Fruit fly (Drosophila melanogaster): ENCODE measurements around the gene CG15580.

The CG15580 gene

DNA sequence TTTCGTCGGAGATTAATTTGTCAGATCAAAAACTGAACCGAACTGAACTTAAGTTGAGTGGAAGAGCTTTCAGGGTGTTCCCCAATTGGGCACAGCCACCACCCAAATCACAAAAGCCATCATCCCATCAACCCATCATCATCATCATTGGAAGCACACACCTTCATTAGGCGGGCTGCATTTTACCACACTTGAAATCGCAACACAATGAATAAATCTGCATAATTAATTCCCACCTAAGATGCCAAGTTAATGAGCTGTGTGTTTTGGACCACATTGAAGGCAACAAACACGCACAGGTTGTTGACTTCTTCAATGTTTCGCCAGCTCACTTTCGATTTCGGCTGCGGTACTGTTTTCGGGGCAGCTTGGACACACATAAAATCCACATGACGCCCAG is 47.8 kb upstream of the CG15580 start (continued):
- no peak for TF ChIP-seq ttk (GFP tag; IDR thresholded peaks at IDR 0.05)
- TF ChIP-seq Gug (GFP tag; IDR thresholded peaks at IDR 0.05), result no peak
- no peak for TF ChIP-seq Aef1 (GFP tag; IDR thresholded peaks at IDR 0.05)
- no peak for TF ChIP-seq Adf1 (GFP tag; IDR thresholded peaks at IDR 0.05)
- TF ChIP-seq Elba2 (GFP tag; optimal IDR thresholded peaks at IDR 0.05), result no peak
- no peak for TF ChIP-seq CG3065 (GFP tag; optimal IDR thresholded peaks at IDR 0.05)
- peak; percentile 70 for TF ChIP-seq vvl (GFP tag; IDR thresholded peaks at IDR 0.05)
- no peak for TF ChIP-seq HmgD (GFP tag; optimal IDR thresholded peaks at IDR 0.05)

DNA sequence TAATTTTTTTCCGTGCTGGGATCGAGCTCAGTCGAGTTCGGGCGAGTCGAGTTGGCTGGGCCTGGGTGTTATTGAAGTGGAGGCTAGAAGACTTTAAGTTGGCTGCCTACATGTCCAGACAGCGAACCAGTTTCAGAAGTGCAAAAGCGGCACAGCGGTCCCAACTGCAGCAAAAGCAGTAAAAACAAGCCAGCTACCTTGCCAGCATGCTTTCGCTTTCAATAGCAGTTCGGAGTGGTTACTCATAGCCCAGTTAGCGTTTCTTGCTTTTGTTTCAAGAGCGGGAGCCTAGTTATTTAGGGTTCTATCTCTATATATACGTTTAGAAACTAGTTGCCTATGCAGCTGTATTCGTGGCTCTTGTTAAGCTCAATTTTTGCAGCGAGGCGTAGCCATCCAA is 45.4 kb upstream of the CG15580 start:
- TF ChIP-seq Sox100B (GFP tag; optimal IDR thresholded peaks at IDR 0.05) (no peak), CG4404 (GFP tag; IDR thresholded peaks at IDR 0.05) (0 out of 2 replicates have a peak, but pooled peaks have one; percentile 5), CG11723 (GFP tag; optimal IDR thresholded peaks at IDR 0.05) (no peak), Ets97D (GFP tag; optimal IDR thresholded peaks at IDR 0.05) (no peak), CG5180 (GFP tag; optimal IDR thresholded peaks at IDR 0.05) (peak; percentile 80), wor (GFP tag; IDR thresholded peaks at IDR 0.05) (no peak), Optix (GFP tag; IDR thresholded peaks at IDR 0.05) (no peak), schlank (tag; optimal IDR thresholded peaks at IDR 0.05) (no peak), Ets65A (GFP tag) (peak; percentile 46), Blimp-1 (GFP tag; optimal IDR thresholded peaks at IDR 0.05) (peak; percentile 93), gcm (GFP tag; optimal IDR thresholded peaks at IDR 0.05) (no peak), cato (GFP tag; optimal IDR thresholded peaks at IDR 0.05; ENCODE audit: borderline replicate concordance) (no peak), pan (optimal IDR thresholded peaks at IDR 0.05) (no peak), pan (GFP tag; optimal IDR thresholded peaks at IDR 0.05 in 1 of 2, IDR thresholded peaks at IDR 0.05 in 1 of 2) (no peak), CG34422 (GFP tag; IDR thresholded peaks at IDR 0.05) (0 out of 3 replicates have a peak, but pooled peaks have one; percentile 27)

DNA sequence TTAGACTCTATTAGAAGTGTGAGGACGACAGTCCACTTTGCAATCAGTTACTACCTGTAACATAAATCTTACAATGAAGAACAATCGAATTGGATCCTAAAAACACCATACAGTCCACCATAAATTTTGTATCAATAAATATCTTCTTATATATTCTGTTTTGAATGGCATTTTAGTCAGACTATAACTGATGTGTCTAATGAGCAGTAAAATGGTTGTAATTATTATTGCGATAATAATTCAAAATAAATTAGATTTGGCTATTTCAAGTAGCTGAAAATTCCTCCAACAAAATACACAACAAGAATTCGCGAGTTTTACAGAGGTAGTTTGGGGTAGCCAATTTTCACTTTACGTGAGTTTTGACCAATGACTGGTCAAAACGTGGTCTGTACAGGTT is 45.0 kb upstream of the CG15580 start:
- no peak for TF ChIP-seq CG4328 (GFP tag; optimal IDR thresholded peaks at IDR 0.05)
- no peak for TF ChIP-seq CG12236 (GFP tag; optimal IDR thresholded peaks at IDR 0.05)
- peak; percentile 22 for TF ChIP-seq CG11504 (tag; optimal IDR thresholded peaks at IDR 0.05)
- TF ChIP-seq sens (GFP tag), result peak; percentile 69

DNA sequence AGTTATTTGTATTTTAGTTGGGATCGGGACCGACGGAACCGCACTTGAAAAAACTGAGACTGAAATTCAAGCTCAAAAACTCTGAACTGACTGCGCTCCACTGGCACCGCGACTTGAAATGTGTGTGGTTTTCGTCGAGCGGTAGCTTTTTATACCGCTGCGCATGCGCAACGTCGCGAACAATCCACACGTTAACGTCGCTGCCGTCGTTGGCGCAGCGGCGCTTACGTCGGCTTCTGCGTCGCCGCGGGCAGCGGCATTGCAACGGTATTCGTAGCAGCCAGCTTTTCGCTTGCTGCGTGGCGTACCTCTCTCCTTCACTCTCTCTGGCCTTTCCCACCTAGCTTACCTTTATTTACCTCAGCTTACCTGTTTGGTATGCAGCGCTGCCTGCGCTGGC is 43.4 kb upstream of the CG15580 start, which contains the start of gene Gasp:
Gasp (minus strand) TSS at position 124 of the 400 bp plus-strand sequence.
- TF ChIP-seq CG5180 (GFP tag; optimal IDR thresholded peaks at IDR 0.05), result peak; percentile 22
- peak in 1 of 2 experiments; percentile 5 for TF ChIP-seq Hr78 (GFP tag; optimal IDR thresholded peaks at IDR 0.05)
- no peak for TF ChIP-seq CG10959 (GFP tag; IDR thresholded peaks at IDR 0.05)
- TF ChIP-seq Dbx (GFP tag; IDR thresholded peaks at IDR 0.05), result peak; percentile 10; the same call in 1 of the 3 replicates
- no peak for TF ChIP-seq CG3163 (GFP tag; optimal IDR thresholded peaks at IDR 0.05)
- TF ChIP-seq Adf1 (GFP tag; IDR thresholded peaks at IDR 0.05), result peak; percentile 96
- peak; percentile 10 for TF ChIP-seq CG12769 (tag; optimal IDR thresholded peaks at IDR 0.05)
- TF ChIP-seq Opbp (GFP tag; IDR thresholded peaks at IDR 0.05; ENCODE audit: partially characterized antibody), result 0 out of 3 replicates have a peak, but pooled peaks have one; percentile 19
- peak; percentile 38 for TF ChIP-seq nom (GFP tag; optimal IDR thresholded peaks at IDR 0.05)
- TF ChIP-seq twi (tag; optimal IDR thresholded peaks at IDR 0.05), result no peak
- TF ChIP-seq sob (GFP tag; IDR thresholded peaks at IDR 0.05), result 0 out of 2 replicates have a peak, but pooled peaks have one; percentile 31
- peak; percentile 64 for TF ChIP-seq Med (GFP tag)
- TF ChIP-seq CG1024 (GFP tag; IDR thresholded peaks at IDR 0.05), result no peak
- TF ChIP-seq Jarid2 (GFP tag; optimal IDR thresholded peaks at IDR 0.05), result peak; percentile 24
- TF ChIP-seq crol (GFP tag; IDR thresholded peaks at IDR 0.05), result peak; percentile 66
- TF ChIP-seq CG32767 (GFP tag; IDR thresholded peaks at IDR 0.05), result 0 out of 2 replicates have a peak, but pooled peaks have one; percentile 30
- TF ChIP-seq CG4282 (GFP tag; optimal IDR thresholded peaks at IDR 0.05), result peak; percentile 4
- peak; percentile 95 for TF ChIP-seq CG18011 (GFP tag; optimal IDR thresholded peaks at IDR 0.05)
- TF ChIP-seq stwl (tag; optimal IDR thresholded peaks at IDR 0.05), result peak; percentile 26
- peak; percentile 12 for TF ChIP-seq CG2712 (tag; optimal IDR thresholded peaks at IDR 0.05)
- TF ChIP-seq CG2678 (tag; optimal IDR thresholded peaks at IDR 0.05), result no peak
- TF ChIP-seq oc (tag; optimal IDR thresholded peaks at IDR 0.05), result peak; percentile 20
- TF ChIP-seq ara (GFP tag; IDR thresholded peaks at IDR 0.05), result no peak

Data from whole organism, embryonic.